Worm (Caenorhabditis elegans) whole organism, L2 larva: ENCODE results near the gene C34H4.5.

Experiments used
- F13H6.1 ChIP-seq: sonication (generic microtip); optimal IDR thresholded peaks from 2 replicates; lab custom pipeline; 2016; ENCODE audit warnings: missing genetic modification characterization, missing compliant biosample characterization
- R02D3.7 ChIP-seq: fragments of 150-350 bp; optimal IDR thresholded peaks from 2 replicates; lab custom pipeline; 2014; ENCODE audit warnings: missing biosample characterization, missing genetic modification characterization
- Y55F3AM.14 ChIP-seq: fragments of 200-800 bp; sonication (Bioruptor generic); optimal IDR thresholded peaks from 2 replicates; lab custom pipeline; 2018; ENCODE audit warnings: mild to moderate bottlenecking, missing genetic modification characterization, missing compliant biosample characterization
- alr-1 ChIP-seq: fragments of 150-350 bp; optimal IDR thresholded peaks from 2 replicates; lab custom pipeline; 2014; ENCODE audit warnings: missing biosample characterization, missing genetic modification characterization
- aly-2 ChIP-seq: fragments of 150-350 bp; optimal IDR thresholded peaks from 2 replicates; lab custom pipeline; 2014; ENCODE audit warnings: missing biosample characterization, missing genetic modification characterization
- ama-1 ChIP-seq: fragments of 150-350 bp; optimal IDR thresholded peaks from 2 replicates; lab custom pipeline; 2018; ENCODE audit warnings: inconsistent platforms
- blmp-1 ChIP-seq: sonication (generic microtip); optimal IDR thresholded peaks from 2 replicates; lab custom pipeline; 2017; ENCODE audit warnings: missing genetic modification characterization, mild to moderate bottlenecking, missing compliant biosample characterization, antibody characterized with exemption, moderate library complexity; ENCODE audit not compliant: insufficient read depth
- ceh-82 ChIP-seq: fragments of 150-350 bp; optimal IDR thresholded peaks from 2 replicates; lab custom pipeline; 2014; ENCODE audit warnings: missing biosample characterization, missing genetic modification characterization
- crh-2 ChIP-seq: sonication (generic microtip); optimal IDR thresholded peaks from 2 replicates; lab custom pipeline; 2017; ENCODE audit warnings: missing biosample characterization, missing genetic modification characterization
- dmd-4 ChIP-seq: sonication (generic microtip); optimal IDR thresholded peaks from 2 replicates; lab custom pipeline; 2017; ENCODE audit warnings: missing biosample characterization, missing genetic modification characterization
- elt-3 ChIP-seq: sonication (generic microtip); optimal IDR thresholded peaks from 2 replicates; lab custom pipeline; 2017; ENCODE audit warnings: missing biosample characterization, missing genetic modification characterization
- fos-1 ChIP-seq: fragments of 150-350 bp; optimal IDR thresholded peaks from 2 replicates; lab custom pipeline; 2014; ENCODE audit warnings: missing biosample characterization, missing genetic modification characterization
- gmeb-1 ChIP-seq: fragments of 150-350 bp; optimal IDR thresholded peaks from 2 replicates; lab custom pipeline; 2014; ENCODE audit warnings: missing biosample characterization, missing genetic modification characterization
- lin-39 ChIP-seq: fragments of 150-350 bp; optimal IDR thresholded peaks from 2 replicates; lab custom pipeline; 2014; ENCODE audit warnings: missing biosample characterization, missing genetic modification reagents, missing genetic modification characterization
- lsy-2 ChIP-seq, 2 experiments: fragments of 150-350 bp in 1 of 2; sonication (generic microtip) in 1 of 2; optimal IDR thresholded peaks; 2 replicates each; lab custom pipeline; 2014 to 2017; ENCODE audit warnings: missing biosample characterization in 2 of 2, missing genetic modification characterization in 2 of 2
- mab-5 ChIP-seq: fragments of 150-350 bp; optimal IDR thresholded peaks from 2 replicates; lab custom pipeline; 2014; ENCODE audit warnings: missing biosample characterization, missing genetic modification characterization
- mbf-1 ChIP-seq: sonication (generic microtip); optimal IDR thresholded peaks from 2 replicates; lab custom pipeline; 2017; ENCODE audit warnings: missing biosample characterization, missing genetic modification characterization
- mdl-1 ChIP-seq, 2 experiments: fragments of 150-350 bp in 1 of 2; sonication (generic microtip) in 1 of 2; optimal IDR thresholded peaks; 2 replicates each; lab custom pipeline; 2017; ENCODE audit warnings: missing biosample characterization in 2 of 2, missing genetic modification characterization in 2 of 2
- nhr-10 ChIP-seq: sonication (generic microtip); optimal IDR thresholded peaks from 2 replicates; lab custom pipeline; 2017; ENCODE audit warnings: missing biosample characterization, missing genetic modification characterization
- nhr-11 ChIP-seq: fragments of 150-350 bp; optimal IDR thresholded peaks from 2 replicates; lab custom pipeline; 2014; ENCODE audit warnings: missing biosample characterization, missing genetic modification characterization
- nhr-12 ChIP-seq: fragments of 150-350 bp; optimal IDR thresholded peaks from 2 replicates; lab custom pipeline; 2014; ENCODE audit warnings: missing biosample characterization, missing genetic modification characterization
- nhr-129 ChIP-seq: fragments of 150-350 bp; optimal IDR thresholded peaks from 2 replicates; lab custom pipeline; 2014; ENCODE audit warnings: missing biosample characterization, missing genetic modification characterization
- nhr-21 ChIP-seq: fragments of 150-350 bp; optimal IDR thresholded peaks from 2 replicates; lab custom pipeline; 2014; ENCODE audit warnings: missing biosample characterization, missing genetic modification characterization
- nhr-23 ChIP-seq: fragments of 150-350 bp; optimal IDR thresholded peaks from 2 replicates; lab custom pipeline; 2014; ENCODE audit warnings: missing biosample characterization, missing genetic modification reagents, missing genetic modification characterization
- nhr-6 ChIP-seq: fragments of 150-350 bp; optimal IDR thresholded peaks from 2 replicates; lab custom pipeline; 2014; ENCODE audit warnings: missing biosample characterization, missing genetic modification characterization
- nhr-77 ChIP-seq: fragments of 150-350 bp; optimal IDR thresholded peaks from 2 replicates; lab custom pipeline; 2014; ENCODE audit warnings: missing biosample characterization, missing genetic modification characterization
- peb-1 ChIP-seq: fragments of 150-350 bp; optimal IDR thresholded peaks from 2 replicates; lab custom pipeline; 2014; ENCODE audit warnings: missing biosample characterization, missing genetic modification characterization
- sem-4 ChIP-seq: fragments of 150-350 bp; optimal IDR thresholded peaks from 2 replicates; lab custom pipeline; 2014; ENCODE audit warnings: missing biosample characterization, missing genetic modification reagents, missing genetic modification characterization
- skn-1 ChIP-seq: sonication (generic microtip); optimal IDR thresholded peaks from 2 replicates; lab custom pipeline; 2017; ENCODE audit warnings: missing biosample characterization, missing genetic modification characterization
- sma-3 ChIP-seq: sonication (generic microtip); optimal IDR thresholded peaks from 2 replicates; lab custom pipeline; 2016; ENCODE audit warnings: missing genetic modification reagents, missing genetic modification characterization, missing compliant biosample characterization
- sma-9 ChIP-seq, 2 experiments: fragments of 150-350 bp in 1 of 2; sonication (generic microtip) in 1 of 2; optimal IDR thresholded peaks; 2 replicates each; lab custom pipeline; 2014 to 2016; ENCODE audit warnings: missing genetic modification characterization in 2 of 2, mild to moderate bottlenecking in 1 of 2, missing biosample characterization in 1 of 2, missing compliant biosample characterization in 1 of 2, missing genetic modification reagents in 1 of 2, moderate library complexity in 1 of 2
- unc-55 ChIP-seq: fragments of 150-350 bp; sonication (generic microtip); optimal IDR thresholded peaks from 3 replicates; lab custom pipeline; 2014; ENCODE audit warnings: missing biosample characterization, missing genetic modification reagents, missing genetic modification characterization
- unc-62 ChIP-seq: fragments of 150-350 bp; optimal IDR thresholded peaks from 2 replicates; lab custom pipeline; 2014; ENCODE audit warnings: missing biosample characterization, missing genetic modification reagents, missing genetic modification characterization
- ztf-1 ChIP-seq: fragments of 200-800 bp; sonication (Bioruptor generic); conservative IDR thresholded peaks from 2 replicates; pipeline ENCODE4 v1.3.6; 2022; ENCODE audit warnings: missing genetic modification characterization, missing compliant biosample characterization
- ztf-11 ChIP-seq: sonication (generic microtip); optimal IDR thresholded peaks from 2 replicates; lab custom pipeline; 2017; ENCODE audit warnings: missing biosample characterization, missing genetic modification characterization

Gene C34H4.5

DNA sequence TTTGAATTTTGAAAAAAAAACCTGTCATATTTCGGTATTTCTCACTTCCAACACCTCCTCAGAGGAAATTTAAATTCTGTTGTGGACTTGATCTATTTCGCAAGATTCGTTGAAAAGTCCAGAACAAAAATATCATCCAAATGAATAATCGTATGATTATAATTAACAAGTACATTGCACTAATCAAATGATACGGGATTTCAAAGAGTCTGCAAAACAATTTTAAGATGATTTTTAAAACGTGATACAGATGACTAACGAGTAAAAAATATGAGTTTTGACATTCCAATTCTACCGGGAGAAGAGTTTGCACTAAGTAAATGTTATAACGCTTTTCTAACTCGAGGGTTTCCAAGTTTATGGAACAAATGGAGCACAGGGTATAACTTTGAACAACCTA, 27.7 kb downstream of the C34H4.5 start:
- no peak for TF ChIP-seq nhr-21
- peak; percentile 74 for TF ChIP-seq skn-1 (tag; lab: Kevin White, UChicago)

DNA sequence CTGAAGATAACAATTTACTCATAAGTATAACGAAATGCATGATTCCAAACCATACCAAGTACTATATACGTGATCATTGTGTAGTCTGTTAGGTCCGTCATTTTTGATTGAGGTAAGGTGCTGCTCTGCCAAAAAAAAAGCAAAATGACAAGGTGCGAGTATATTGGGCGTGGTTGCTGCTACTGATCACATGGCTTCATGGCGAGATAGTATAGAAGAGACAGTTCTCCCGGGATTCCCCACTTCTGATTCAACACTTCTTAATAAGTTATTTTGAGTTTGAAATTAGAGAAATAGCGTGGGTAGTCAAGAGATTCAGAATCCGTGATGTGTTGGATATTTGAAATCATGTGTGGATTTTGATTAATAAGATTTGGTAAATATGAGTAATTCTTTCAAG, 28.8 kb downstream of the C34H4.5 start, which contains the start of gene K03H6.4:
TSS of gene K03H6.4 (minus strand) at position 101 of the 400 bp plus-strand sequence.
- no peak for TF ChIP-seq nhr-11 (tag; lab: Kevin White, UChicago)
- no peak for TF ChIP-seq unc-62 (GFP tag; lab: Kevin White, UChicago)
- no peak for TF ChIP-seq sma-3
- no peak for TF ChIP-seq sma-9 (GFP tag; optimal IDR thresholded peaks at IDR 0.05; lab: Kevin White, UChicago)
- no peak for TF ChIP-seq sma-9 (tag; optimal IDR thresholded peaks at IDR 0.05; lab: Kevin White, UChicago)
- TF ChIP-seq nhr-10 = no peak
- TF ChIP-seq nhr-129 (tag; lab: Kevin White, UChicago) = no peak
- no peak for TF ChIP-seq blmp-1 (tag; lab: Kevin White, UChicago)
- no peak for TF ChIP-seq nhr-21
- TF ChIP-seq lin-39 (tag; lab: Kevin White, UChicago) = no peak
- no peak for TF ChIP-seq ceh-82 (tag; lab: Kevin White, UChicago)
- TF ChIP-seq aly-2 = no peak
- TF ChIP-seq, all 48 proteins: peak for 0

DNA sequence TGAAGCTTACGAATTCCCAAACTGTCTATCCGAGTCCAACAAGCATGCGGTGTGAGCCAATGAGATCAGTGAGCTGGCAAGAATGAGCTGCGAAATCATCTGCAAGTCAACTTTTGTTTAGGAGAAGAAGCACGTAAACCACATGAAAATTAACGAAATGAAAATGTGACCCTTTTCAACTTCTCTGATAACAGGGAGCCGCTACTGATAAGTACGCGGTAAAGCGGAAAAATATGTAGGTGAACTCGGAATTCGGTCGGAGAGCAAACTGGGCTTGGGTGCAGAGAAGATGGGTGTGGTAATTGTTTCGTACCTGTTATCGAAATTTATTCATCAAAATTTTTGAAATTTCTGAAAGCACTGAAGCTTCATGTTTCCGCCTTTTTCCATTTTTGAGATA, 33.5 kb downstream of the C34H4.5 start, which contains the start of gene clec-172:
TSS of gene clec-172 (minus strand) at position 101 of the 400 bp plus-strand sequence.
- TF ChIP-seq nhr-23 = no peak
- TF ChIP-seq nhr-10 = no peak
- no peak for TF ChIP-seq elt-3
- TF ChIP-seq fos-1 = peak; percentile 1
- TF ChIP-seq nhr-21 = no peak
- TF ChIP-seq, all 48 proteins: peak for 1

DNA sequence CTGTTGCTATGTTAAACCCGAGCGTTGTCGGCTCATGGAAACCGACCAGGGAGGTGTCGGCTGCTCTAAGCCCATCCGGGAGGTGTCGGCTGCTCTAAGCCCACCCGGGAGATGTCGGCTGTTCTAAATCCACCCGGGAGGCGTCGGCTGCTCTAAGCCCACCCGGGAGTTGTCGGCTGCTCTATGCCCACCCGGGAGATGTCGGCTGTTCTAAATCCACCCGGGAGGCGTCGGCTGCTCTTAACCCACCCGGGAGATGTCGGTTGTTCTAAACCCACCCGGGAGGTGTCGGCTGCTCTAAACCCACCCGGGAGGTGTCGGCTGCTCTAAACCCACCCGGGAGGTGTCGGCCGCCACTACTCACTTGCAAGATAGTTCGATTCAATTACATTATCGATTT, 34.1 kb downstream of the C34H4.5 start:
- TF ChIP-seq alr-1 (tag; lab: Kevin White, UChicago) (no peak), mbf-1 (tag; lab: Kevin White, UChicago) (no peak), dmd-4 (tag; lab: Kevin White, UChicago) (no peak), F13H6.1 (tag; lab: Kevin White, UChicago) (no peak), unc-62 (GFP tag; lab: Kevin White, UChicago) (no peak), crh-2 (no peak), Y55F3AM.14 (GFP tag; lab: Kevin White, UChicago) (no peak)

DNA sequence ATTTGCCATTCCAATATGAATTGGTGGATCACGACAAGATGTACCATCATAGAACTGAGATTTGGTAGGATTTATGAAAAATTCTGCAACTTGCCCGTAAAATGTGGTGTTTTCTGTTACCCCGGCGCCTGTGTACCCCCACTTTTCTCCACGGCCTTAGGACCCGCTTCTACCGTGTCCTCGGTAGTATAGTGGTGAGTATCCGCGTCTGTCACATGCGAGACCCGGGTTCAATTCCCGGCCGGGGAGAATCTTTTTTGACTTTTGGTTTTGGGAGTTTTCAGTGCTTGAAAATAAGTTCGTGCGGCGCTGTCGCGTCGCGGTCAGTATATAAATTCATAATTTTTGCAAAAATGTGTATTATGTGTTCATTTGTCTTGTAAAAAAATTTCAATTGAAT, 35.6 kb downstream of the C34H4.5 start:
- TF ChIP-seq mdl-1 (tag; optimal IDR thresholded peaks at IDR 0.05; lab: Kevin White, UChicago) = no peak
- no peak for TF ChIP-seq nhr-129 (tag; lab: Kevin White, UChicago)
- TF ChIP-seq nhr-77 (tag; lab: Kevin White, UChicago) = no peak
- no peak for TF ChIP-seq nhr-12 (tag; lab: Kevin White, UChicago)
- no peak for TF ChIP-seq aly-2
- no peak for TF ChIP-seq fos-1
- no peak for TF ChIP-seq peb-1 (tag; lab: Kevin White, UChicago)
- TF ChIP-seq sem-4 (tag; lab: Kevin White, UChicago) = no peak
- TF ChIP-seq nhr-11 (tag; lab: Kevin White, UChicago) = no peak
- TF ChIP-seq mab-5 (tag; lab: Kevin White, UChicago) = no peak
- no peak for TF ChIP-seq ama-1 (lab: Kevin White, UChicago)
- TF ChIP-seq nhr-6 = no peak
- TF ChIP-seq, all 48 proteins: peak for 0

DNA sequence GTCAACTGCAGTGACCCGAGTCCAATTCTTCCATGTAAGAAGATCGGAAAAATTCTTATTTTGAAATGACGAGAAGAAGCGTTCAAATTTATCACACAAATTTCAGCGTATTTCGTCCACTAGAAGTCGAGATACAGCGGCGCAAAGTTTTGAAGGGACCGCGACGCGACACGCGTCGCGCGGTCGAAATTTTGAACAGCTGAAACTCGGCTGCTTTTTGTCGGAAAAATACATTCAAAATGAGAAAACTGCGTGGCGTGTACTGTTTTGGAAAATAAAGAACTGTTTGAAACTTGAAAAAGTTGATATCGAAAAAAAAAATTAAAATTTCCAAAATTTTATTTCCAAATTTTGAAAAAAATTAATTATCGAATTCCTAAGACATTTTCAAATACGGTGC, 37.1 kb downstream of the C34H4.5 start:
- no peak for TF ChIP-seq unc-55 (GFP tag; lab: Kevin White, UChicago)
- TF ChIP-seq sem-4 (tag; lab: Kevin White, UChicago) = no peak
- no peak for TF ChIP-seq lsy-2 (tag; optimal IDR thresholded peaks at IDR 0.05; lab: Kevin White, UChicago)
- TF ChIP-seq nhr-11 (tag; lab: Kevin White, UChicago) = no peak
- TF ChIP-seq F13H6.1 (tag; lab: Kevin White, UChicago) = no peak
- TF ChIP-seq nhr-77 (tag; lab: Kevin White, UChicago) = no peak
- TF ChIP-seq ztf-1 (GFP tag; lab: Robert Waterston, UW) = no peak
- TF ChIP-seq R02D3.7 = no peak
- TF ChIP-seq ztf-11 = no peak
- TF ChIP-seq nhr-21 = no peak
- no peak for TF ChIP-seq alr-1 (tag; lab: Kevin White, UChicago)
- no peak for TF ChIP-seq gmeb-1 (tag; lab: Kevin White, UChicago)
